Fruit fly (Drosophila melanogaster): Measurements from ENCODE around the gene CG11693.

The CG11693 gene

dm6 chr3R:8300928-8301752 is 9.4 kb downstream of the CG11693 start, which contains the start of the genes CG9626 and mRpL1 (continued):
- no peak for TF ChIP-seq hkb (optimal IDR thresholded peaks at IDR 0.05)
- no peak for TF ChIP-seq hkb (GFP tag; IDR thresholded peaks at IDR 0.05)
- TF ChIP-seq phol (tag; optimal IDR thresholded peaks at IDR 0.05) = peak; percentile 47
- TF ChIP-seq Lhr (GFP tag; optimal IDR thresholded peaks at IDR 0.05) = peak; percentile 86
- no peak for TF ChIP-seq CG2712 (tag; optimal IDR thresholded peaks at IDR 0.05)
- peak; percentile 29 for TF ChIP-seq CG30020 (tag; optimal IDR thresholded peaks at IDR 0.05)
- TF ChIP-seq CG10654 (GFP tag; optimal IDR thresholded peaks at IDR 0.05) = no peak
- TF ChIP-seq pum (GFP tag; optimal IDR thresholded peaks at IDR 0.05) = peak; percentile 1
- peak in 1 of 2 experiments; percentile 53 for TF ChIP-seq insv (GFP tag; optimal IDR thresholded peaks at IDR 0.05)
- TF ChIP-seq dm (GFP tag; optimal IDR thresholded peaks at IDR 0.05) = peak; percentile 69
- peak; percentile 71 for TF ChIP-seq Hmr (GFP tag; optimal IDR thresholded peaks at IDR 0.05)
- peak; percentile 30; the same call in 1 of the 3 replicates for TF ChIP-seq CG34224 (GFP tag; IDR thresholded peaks at IDR 0.05; ENCODE audit: partially characterized antibody)
- peak; percentile 45 for TF ChIP-seq CoRest (tag; optimal IDR thresholded peaks at IDR 0.05)
- TF ChIP-seq CG17912 (GFP tag; optimal IDR thresholded peaks at IDR 0.05) = peak; percentile 22
- peak; percentile 60 for TF ChIP-seq CG13287 (GFP tag; IDR thresholded peaks at IDR 0.05; ENCODE audit: partially characterized antibody)
- TF ChIP-seq CG14860 (GFP tag; IDR thresholded peaks at IDR 0.05; ENCODE audit: partially characterized antibody) = no peak
- no peak for TF ChIP-seq CG18599 (GFP tag; optimal IDR thresholded peaks at IDR 0.05)
- TF ChIP-seq crc (GFP tag; optimal IDR thresholded peaks at IDR 0.05) = no peak
- peak; percentile 34 for TF ChIP-seq mam (GFP tag; optimal IDR thresholded peaks at IDR 0.05)
- peak; percentile 69 for TF ChIP-seq Sry-δ (GFP tag; optimal IDR thresholded peaks at IDR 0.05)
- TF ChIP-seq wor (GFP tag; IDR thresholded peaks at IDR 0.05) = no peak
- TF ChIP-seq Scr (GFP tag; IDR thresholded peaks at IDR 0.05; ENCODE audit: partially characterized antibody) = peak; percentile 23; the same call in 1 of the 2 replicates
- TF ChIP-seq Max (GFP tag; optimal IDR thresholded peaks at IDR 0.05) = peak; percentile 8
- peak in 1 of 2 experiments; percentile 43 for TF ChIP-seq dpn (GFP tag; optimal IDR thresholded peaks at IDR 0.05)
- no peak for TF ChIP-seq bab2 (GFP tag; optimal IDR thresholded peaks at IDR 0.05)
- no peak for TF ChIP-seq CG10147 (GFP tag; optimal IDR thresholded peaks at IDR 0.05)
- TF ChIP-seq CG7786 (GFP tag; optimal IDR thresholded peaks at IDR 0.05) = peak; percentile 9
- TF ChIP-seq sug (tag; optimal IDR thresholded peaks at IDR 0.05) = peak; percentile 46
- TF ChIP-seq CG12391 (tag; optimal IDR thresholded peaks at IDR 0.05) = peak; percentile 34
- TF ChIP-seq ERR (GFP tag; optimal IDR thresholded peaks at IDR 0.05) = peak; percentile 16
- peak in 1 of 2 experiments; percentile 100 for TF ChIP-seq Pdp1 (GFP tag; optimal IDR thresholded peaks at IDR 0.05)
- TF ChIP-seq CTCF (GFP tag; optimal IDR thresholded peaks at IDR 0.05) = peak; percentile 82
- TF ChIP-seq HLH4C (GFP tag; IDR thresholded peaks at IDR 0.05; ENCODE audit: partially characterized antibody) = peak; percentile 15; the same call in 1 of the 3 replicates
- TF ChIP-seq Ptx1 (GFP tag; IDR thresholded peaks at IDR 0.05) = no peak
- TF ChIP-seq Mad (GFP tag; optimal IDR thresholded peaks at IDR 0.05) = peak; percentile 15
- TF ChIP-seq gfzf (GFP tag; optimal IDR thresholded peaks at IDR 0.05) = peak; percentile 63
- TF ChIP-seq nmo (GFP tag; optimal IDR thresholded peaks at IDR 0.05) = peak; percentile 57
- TF ChIP-seq otp (GFP tag; IDR thresholded peaks at IDR 0.05) = no peak
- peak; percentile 49 for TF ChIP-seq CG2120 (GFP tag; optimal IDR thresholded peaks at IDR 0.05)
- TF ChIP-seq fru (optimal IDR thresholded peaks at IDR 0.05) = no peak
- TF ChIP-seq CG11723 (GFP tag; optimal IDR thresholded peaks at IDR 0.05) = no peak
- no peak for TF ChIP-seq CG4820 (GFP tag; optimal IDR thresholded peaks at IDR 0.05)
- TF ChIP-seq Dek (tag; optimal IDR thresholded peaks at IDR 0.05) = peak; percentile 24
- peak; percentile 91 for TF ChIP-seq MBD-R2 (GFP tag; IDR thresholded peaks at IDR 0.05)
- peak; percentile 7 for TF ChIP-seq CG17802 (tag; optimal IDR thresholded peaks at IDR 0.05)
- TF ChIP-seq tll (GFP tag; optimal IDR thresholded peaks at IDR 0.05) = peak in 1 of 2 experiments; percentile 89
- TF ChIP-seq CG17829 (tag; optimal IDR thresholded peaks at IDR 0.05) = peak; percentile 45
- TF ChIP-seq GATAe (GFP tag; conservative IDR thresholded peaks at IDR 0.05) = peak; percentile 70; the same call in 1 of the 2 replicates
- no peak for TF ChIP-seq C15 (GFP tag; IDR thresholded peaks at IDR 0.05)

All from whole organism, embryonic.